Worm (Caenorhabditis elegans) whole organism, mixed stage, embryonic: ENCODE results near the gene chk-2.

Source experiments
- nhr-76 ChIP-seq: sonication (generic microtip); optimal IDR thresholded peaks from 2 replicates; lab custom pipeline; 2017; ENCODE audit warnings: missing biosample characterization, missing genetic modification characterization
- pha-4 ChIP-seq: fragments of 150-350 bp; optimal IDR thresholded peaks from 2 replicates; lab custom pipeline; 2018; ENCODE audit warnings: missing biosample characterization, missing genetic modification reagents, missing genetic modification characterization

ce11 chrV:19860225-19860624, 55.6 kb downstream of the chk-2 start:
- no peak for TF ChIP-seq pha-4 (tag; lab: Kevin White, UChicago)
- TF ChIP-seq nhr-76: no peak
